Worm (Caenorhabditis elegans): ENCODE data around the gene cpz-2.

ce11 chrV:13394968-13395367 is 14.0 kb downstream of the cpz-2 start:
- TF ChIP-seq fos-1 (tag; optimal IDR thresholded peaks at IDR 0.05) (no peak), nhr-77 (tag; optimal IDR thresholded peaks at IDR 0.05) (no peak), blmp-1 (tag; optimal IDR thresholded peaks at IDR 0.05; ENCODE audit: insufficient read depth) (no peak), nhr-11 (tag; optimal IDR thresholded peaks at IDR 0.05) (no peak)

Data from whole organism, L2 larva.